Fruit fly (Drosophila melanogaster) whole organism, embryonic: ENCODE measurements around the gene HHEX.

ENCODE experiments used
- Abd-B ChIP-seq: fragments of 200-800 bp; sonication (Bioruptor generic); optimal IDR thresholded peaks from 2 replicates; lab custom pipeline; 2018; ENCODE audit warnings: missing biosample characterization, mild to moderate bottlenecking, missing genetic modification characterization, moderate library complexity
- Antp ChIP-seq: fragments of 200-800 bp; sonication (Bioruptor generic); optimal IDR thresholded peaks from 3 replicates; lab custom pipeline; 2016; ENCODE audit warnings: missing biosample characterization, missing genetic modification characterization
- B-H2 ChIP-seq: fragments of 200-800 bp; sonication (Bioruptor generic); optimal IDR thresholded peaks from 2 replicates; lab custom pipeline; 2018; ENCODE audit warnings: missing biosample characterization, mild to moderate bottlenecking, missing genetic modification characterization
- BtbVII ChIP-seq: fragments of 200-800 bp; sonication (Bioruptor generic); optimal IDR thresholded peaks from 3 replicates; lab custom pipeline; 2017; ENCODE audit warnings: missing biosample characterization, mild to moderate bottlenecking, missing genetic modification characterization
- CG12391 ChIP-seq: fragments of 200-800 bp; sonication (Bioruptor generic); optimal IDR thresholded peaks from 3 replicates; lab custom pipeline; 2018; ENCODE audit warnings: missing biosample characterization, mild to moderate bottlenecking, missing genetic modification characterization, moderate library complexity
- CG13123 ChIP-seq: fragments of 200-800 bp; sonication (Bioruptor generic); optimal IDR thresholded peaks from 2 replicates; lab custom pipeline; 2016; ENCODE audit warnings: missing biosample characterization, missing genetic modification characterization
- CG13624 ChIP-seq: fragments of 200-800 bp; sonication (Bioruptor generic); optimal IDR thresholded peaks from 2 replicates; lab custom pipeline; 2016; ENCODE audit warnings: missing biosample characterization, missing genetic modification characterization
- CG14050 ChIP-seq: fragments of 200-800 bp; sonication (Bioruptor generic); IDR thresholded peaks from 3 replicates; pipeline ENCODE4 v1.3.6; 2022; ENCODE audit warnings: missing biosample characterization, missing genetic modification characterization
- CG16779 ChIP-seq: fragments of 200-800 bp; sonication (Bioruptor generic); IDR thresholded peaks from 2 replicates; pipeline ENCODE4 v1.3.6; 2022; ENCODE audit warnings: missing biosample characterization, missing genetic modification characterization
- CG16815 ChIP-seq: fragments of 200-800 bp; sonication (Bioruptor generic); optimal IDR thresholded peaks from 3 replicates; lab custom pipeline; 2017; ENCODE audit warnings: missing biosample characterization, mild to moderate bottlenecking, missing genetic modification characterization
- CG31388 ChIP-seq: fragments of 200-800 bp; sonication (Bioruptor generic); optimal IDR thresholded peaks from 2 replicates; lab custom pipeline; 2016; ENCODE audit warnings: missing biosample characterization, missing genetic modification characterization
- CG3281 ChIP-seq: fragments of 200-800 bp; sonication (Bioruptor generic); optimal IDR thresholded peaks from 3 replicates; lab custom pipeline; 2017; ENCODE audit warnings: missing biosample characterization, mild to moderate bottlenecking, missing genetic modification characterization
- CG4282 ChIP-seq: fragments of 200-800 bp; sonication (Bioruptor generic); optimal IDR thresholded peaks from 2 replicates; lab custom pipeline; 2016; ENCODE audit warnings: missing biosample characterization, missing genetic modification characterization
- CG4360 ChIP-seq: fragments of 200-800 bp; sonication (Bioruptor generic); IDR thresholded peaks from 2 replicates; pipeline ENCODE4 v1.3.6; 2022; ENCODE audit warnings: missing biosample characterization, missing genetic modification characterization
- CG6765 ChIP-seq: fragments of 200-800 bp; sonication (Bioruptor generic); optimal IDR thresholded peaks from 3 replicates; lab custom pipeline; 2017; ENCODE audit warnings: missing biosample characterization, mild to moderate bottlenecking, missing genetic modification characterization
- CG8924 ChIP-seq: fragments of 200-800 bp; optimal IDR thresholded peaks from 3 replicates; lab custom pipeline; 2019; ENCODE audit warnings: missing biosample characterization, mild to moderate bottlenecking, missing genetic modification characterization, moderate library complexity
- D ChIP-seq, 2 experiments: fragments of 200-800 bp in 1 of 2; fragments of >200 bp in 1 of 2; sonication (Bioruptor generic) in 1 of 2; optimal IDR thresholded peaks; 2 replicates in 1 of 2; 3 replicates in 1 of 2; lab custom pipeline; 2017; ENCODE audit warnings: mild to moderate bottlenecking in 1 of 2, missing biosample characterization in 1 of 2, missing genetic modification characterization in 1 of 2, missing genetic modification reagents in 1 of 2
- Dfd ChIP-seq, 2 experiments: fragments of >200 bp; optimal IDR thresholded peaks; 2 replicates each; lab custom pipeline; 2017; ENCODE audit warnings: missing biosample characterization in 2 of 2, missing genetic modification characterization in 2 of 2
- Dll ChIP-seq: fragments of 200-800 bp; sonication (Bioruptor generic); IDR thresholded peaks from 4 replicates; pipeline ENCODE4 v1.3.6; 2022; ENCODE audit warnings: missing biosample characterization, missing genetic modification characterization; ENCODE audit not compliant: partially characterized antibody
- Dref ChIP-seq: fragments of 200-800 bp; sonication (Bioruptor generic); IDR thresholded peaks from 2 replicates; pipeline ENCODE4 v1.3.6; 2022; ENCODE audit warnings: missing biosample characterization, missing genetic modification characterization
- E2f1 ChIP-seq: fragments of 200-800 bp; sonication (Bioruptor generic); IDR thresholded peaks from 2 replicates; pipeline ENCODE4 v1.3.6; 2022; ENCODE audit warnings: missing biosample characterization, missing genetic modification characterization
- Fer3 ChIP-seq: fragments of 200-800 bp; sonication (Bioruptor generic); optimal IDR thresholded peaks from 2 replicates; lab custom pipeline; 2018; ENCODE audit warnings: missing biosample characterization, mild to moderate bottlenecking, missing genetic modification characterization, moderate library complexity
- Gsc ChIP-seq: fragments of 200-800 bp; sonication (Bioruptor generic); IDR thresholded peaks from 2 replicates; pipeline ENCODE4 v1.3.6; 2022; ENCODE audit warnings: missing biosample characterization, missing genetic modification characterization
- Hr51 ChIP-seq, 2 experiments: fragments of 200-800 bp; sonication (Bioruptor generic); optimal IDR thresholded peaks; 2 replicates in 1 of 2; 3 replicates in 1 of 2; lab custom pipeline; 2016 to 2018; ENCODE audit warnings: missing biosample characterization in 2 of 2, missing genetic modification characterization in 2 of 2, mild to moderate bottlenecking in 1 of 2, moderate library complexity in 1 of 2
- Nf-YB ChIP-seq: fragments of 200-800 bp; sonication (Bioruptor generic); optimal IDR thresholded peaks from 3 replicates; lab custom pipeline; 2019; ENCODE audit warnings: missing biosample characterization, mild to moderate bottlenecking, missing genetic modification characterization, moderate library complexity
- Sry-β ChIP-seq: fragments of 200-800 bp; sonication (Bioruptor generic); optimal IDR thresholded peaks from 2 replicates; lab custom pipeline; 2018; ENCODE audit warnings: missing biosample characterization, mild to moderate bottlenecking, missing genetic modification characterization, moderate library complexity
- Xrp1 ChIP-seq: fragments of 200-800 bp; sonication (Bioruptor generic); IDR thresholded peaks from 2 replicates; pipeline ENCODE4 v1.3.6; 2022; ENCODE audit warnings: missing biosample characterization, missing genetic modification characterization
- al ChIP-seq: fragments of 200-800 bp; sonication (Bioruptor generic); IDR thresholded peaks from 2 replicates; pipeline ENCODE4 v1.3.6; 2022; ENCODE audit warnings: missing biosample characterization, missing genetic modification characterization
- aop ChIP-seq: fragments of 200-800 bp; sonication (Bioruptor generic); IDR thresholded peaks from 2 replicates; pipeline ENCODE4 v1.3.6; 2022; ENCODE audit warnings: missing biosample characterization, missing genetic modification characterization
- az2 ChIP-seq: fragments of 200-800 bp; sonication (Bioruptor generic); optimal IDR thresholded peaks from 3 replicates; lab custom pipeline; 2016; ENCODE audit warnings: missing biosample characterization, missing genetic modification characterization
- bab2 ChIP-seq: fragments of 200-800 bp; sonication (Bioruptor generic); optimal IDR thresholded peaks from 2 replicates; lab custom pipeline; 2016; ENCODE audit warnings: missing biosample characterization, missing genetic modification characterization
- caup ChIP-seq: fragments of 200-800 bp; sonication (Bioruptor generic); optimal IDR thresholded peaks from 3 replicates; lab custom pipeline; 2017; ENCODE audit warnings: missing biosample characterization, mild to moderate bottlenecking, missing genetic modification characterization, moderate library complexity; ENCODE audit not compliant: severe bottlenecking
- ci ChIP-seq: fragments of 200-800 bp; sonication (Bioruptor generic); IDR thresholded peaks from 3 replicates; pipeline ENCODE4 v1.3.6; 2022; ENCODE audit warnings: missing biosample characterization, missing genetic modification characterization
- corto ChIP-seq: fragments of 200-800 bp; sonication (Bioruptor generic); optimal IDR thresholded peaks from 2 replicates; lab custom pipeline; 2016; ENCODE audit warnings: missing biosample characterization, mild to moderate bottlenecking, missing genetic modification characterization, moderate library complexity
- ems ChIP-seq: fragments of 200-800 bp; sonication (Bioruptor generic); optimal IDR thresholded peaks from 3 replicates; lab custom pipeline; 2016; ENCODE audit warnings: missing biosample characterization, missing genetic modification characterization
- gcm2 ChIP-seq: fragments of 200-800 bp; sonication (Bioruptor generic); optimal IDR thresholded peaks from 2 replicates; lab custom pipeline; 2016; ENCODE audit warnings: missing biosample characterization, missing genetic modification characterization
- hbn ChIP-seq: fragments of 200-800 bp; sonication (Bioruptor generic); IDR thresholded peaks from 2 replicates; pipeline ENCODE4 v1.3.6; 2022; ENCODE audit warnings: missing biosample characterization, missing genetic modification characterization; ENCODE audit not compliant: partially characterized antibody
- kay ChIP-seq: fragments of 200-800 bp; sonication (Bioruptor generic); optimal IDR thresholded peaks from 2 replicates; lab custom pipeline; 2016; ENCODE audit warnings: missing biosample characterization, missing genetic modification characterization
- klu ChIP-seq: fragments of 200-800 bp; sonication (Bioruptor generic); IDR thresholded peaks from 2 replicates; pipeline ENCODE4 v1.3.6; 2022; ENCODE audit warnings: missing biosample characterization, missing genetic modification characterization
- mirr ChIP-seq: fragments of 200-800 bp; sonication (Bioruptor generic); optimal IDR thresholded peaks from 3 replicates; lab custom pipeline; 2018; ENCODE audit warnings: missing biosample characterization, mild to moderate bottlenecking, missing genetic modification characterization
- nerfin-2 ChIP-seq: fragments of 200-800 bp; sonication (Bioruptor generic); IDR thresholded peaks from 2 replicates; pipeline ENCODE4 v1.3.6; 2022; ENCODE audit warnings: missing biosample characterization, missing genetic modification characterization; ENCODE audit not compliant: partially characterized antibody
- pb ChIP-seq: fragments of 200-800 bp; sonication (Bioruptor generic); optimal IDR thresholded peaks from 3 replicates; lab custom pipeline; 2016; ENCODE audit warnings: missing biosample characterization, missing genetic modification characterization
- pfk ChIP-seq: fragments of 200-800 bp; sonication (Bioruptor generic); optimal IDR thresholded peaks from 2 replicates; lab custom pipeline; 2018; ENCODE audit warnings: missing biosample characterization, mild to moderate bottlenecking, missing genetic modification characterization, moderate library complexity
- pnt ChIP-seq: fragments of 200-800 bp; sonication (Bioruptor generic); optimal IDR thresholded peaks from 3 replicates; lab custom pipeline; 2016; ENCODE audit warnings: missing biosample characterization, missing genetic modification characterization
- sc ChIP-seq, 3 experiments: fragments of >200 bp in 2 of 3; fragments of 200-800 bp in 1 of 3; sonication (Bioruptor generic) in 1 of 3; optimal IDR thresholded peaks; 2 replicates in 2 of 3; 3 replicates in 1 of 3; lab custom pipeline; 2017; ENCODE audit warnings: mild to moderate bottlenecking in 1 of 3, missing biosample characterization in 1 of 3, missing genetic modification characterization in 1 of 3, missing genetic modification reagents in 1 of 3
- tgo ChIP-seq: fragments of 200-800 bp; sonication (Bioruptor generic); IDR thresholded peaks from 3 replicates; pipeline ENCODE4 v1.3.6; 2022; ENCODE audit warnings: missing biosample characterization, missing genetic modification characterization
- trem ChIP-seq: fragments of 200-800 bp; optimal IDR thresholded peaks from 3 replicates; lab custom pipeline; 2019; ENCODE audit warnings: missing biosample characterization, mild to moderate bottlenecking, missing genetic modification characterization, moderate library complexity
- ttk ChIP-seq: fragments of 200-800 bp; sonication (Bioruptor generic); IDR thresholded peaks from 2 replicates; pipeline ENCODE4 v2.1.2; 2022; ENCODE audit warnings: missing biosample characterization, missing genetic modification characterization
- unc-4 ChIP-seq: fragments of 200-800 bp; sonication (Bioruptor generic); IDR thresholded peaks from 2 replicates; pipeline ENCODE4 v1.3.6; 2022; ENCODE audit warnings: missing biosample characterization, missing genetic modification characterization; ENCODE audit not compliant: partially characterized antibody
- wek ChIP-seq: fragments of 200-800 bp; sonication (Bioruptor generic); optimal IDR thresholded peaks from 3 replicates; lab custom pipeline; 2018; ENCODE audit warnings: missing biosample characterization, mild to moderate bottlenecking, missing genetic modification characterization, moderate library complexity

Gene HHEX

dm6 chr3R:21118784-21119183 lies 38.1 kb upstream of the HHEX start, which contains the start of gene Bdbt (continued):
- peak; percentile 39 for TF ChIP-seq Antp (GFP tag; lab: Kevin White, UChicago)
- no peak for TF ChIP-seq D (optimal IDR thresholded peaks at IDR 0.05; lab: Kevin White, UChicago)
- no peak for TF ChIP-seq D (GFP tag; optimal IDR thresholded peaks at IDR 0.05; lab: Kevin White, UChicago)
- TF ChIP-seq CG13624 (GFP tag; lab: Kevin White, UChicago), result no peak
- TF ChIP-seq wek (GFP tag; lab: Kevin White, UChicago), result no peak
- no peak for TF ChIP-seq corto
- no peak for TF ChIP-seq pfk (GFP tag; lab: Kevin White, UChicago)
- TF ChIP-seq CG13123, result no peak
- no peak for TF ChIP-seq ci (GFP tag; lab: Robert Waterston, UW)
- peak; percentile 53 for TF ChIP-seq unc-4 (GFP tag; lab: Robert Waterston, UW)
- no peak for TF ChIP-seq CG4282 (GFP tag; lab: Kevin White, UChicago)
- TF ChIP-seq Dll, result peak; percentile 60; the same call in 3 of the 4 replicates
- TF ChIP-seq klu (GFP tag; lab: Robert Waterston, UW), result no peak
- TF ChIP-seq CG16815 (GFP tag; lab: Kevin White, UChicago), result peak; percentile 1
- no peak for TF ChIP-seq caup (GFP tag; lab: Kevin White, UChicago)
- TF ChIP-seq aop, result no peak
- peak; percentile 35 for TF ChIP-seq ems (GFP tag; lab: Kevin White, UChicago)
- no peak for TF ChIP-seq BtbVII (GFP tag; lab: Kevin White, UChicago)
- TF ChIP-seq az2 (GFP tag; lab: Kevin White, UChicago), result no peak
- no peak for TF ChIP-seq al
- no peak for TF ChIP-seq bab2 (GFP tag; lab: Kevin White, UChicago)
- no peak for TF ChIP-seq Hr51 (GFP tag; optimal IDR thresholded peaks at IDR 0.05; lab: Kevin White, UChicago)
- no peak for TF ChIP-seq pnt
- no peak for TF ChIP-seq trem (tag; lab: Kevin White, UChicago)
- no peak for TF ChIP-seq tgo (GFP tag; lab: Robert Waterston, UW)
- no peak for TF ChIP-seq CG8924 (tag; lab: Kevin White, UChicago)
- TF ChIP-seq Sry-β (GFP tag; lab: Kevin White, UChicago), result no peak
- TF ChIP-seq kay (GFP tag; lab: Kevin White, UChicago), result no peak
- peak in 1 of 2 experiments; percentile 17 for TF ChIP-seq Dfd (GFP tag; optimal IDR thresholded peaks at IDR 0.05; lab: Kevin White, UChicago)
- TF ChIP-seq CG31388 (GFP tag; lab: Kevin White, UChicago), result no peak
- peak; percentile 9; the same call in 1 of the 2 replicates for TF ChIP-seq Dref (GFP tag; lab: Robert Waterston, UW)
- peak; percentile 25 for TF ChIP-seq Fer3 (tag; lab: Kevin White, UChicago)
- no peak for TF ChIP-seq gcm2 (GFP tag; lab: Kevin White, UChicago)
- no peak for TF ChIP-seq CG16779 (GFP tag; lab: Robert Waterston, UW)
- TF ChIP-seq Xrp1, result no peak
- TF ChIP-seq CG12391, result no peak
- no peak for TF ChIP-seq CG3281 (GFP tag; lab: Kevin White, UChicago)
- no peak for TF ChIP-seq sc (optimal IDR thresholded peaks at IDR 0.05; lab: Kevin White, UChicago)
- TF ChIP-seq sc (GFP tag; optimal IDR thresholded peaks at IDR 0.05; lab: Kevin White, UChicago), result no peak
- no peak for TF ChIP-seq CG14050 (GFP tag; lab: Robert Waterston, UW)
- TF ChIP-seq ttk (GFP tag; lab: Robert Waterston, UW), result no peak
- TF ChIP-seq Nf-YB, result no peak
- no peak for TF ChIP-seq Gsc (GFP tag; lab: Robert Waterston, UW)
- no peak for TF ChIP-seq CG4360 (GFP tag; lab: Robert Waterston, UW)
- no peak for TF ChIP-seq B-H2 (GFP tag; lab: Kevin White, UChicago)
- TF ChIP-seq E2f1 (GFP tag; lab: Robert Waterston, UW), result no peak
- TF ChIP-seq nerfin-2 (GFP tag; lab: Robert Waterston, UW), result peak; percentile 96
- TF ChIP-seq hbn, result 0 out of 2 replicates have a peak, but pooled peaks have one; percentile 22
- TF ChIP-seq mirr (GFP tag; lab: Kevin White, UChicago), result no peak
- no peak for TF ChIP-seq Abd-B (GFP tag; lab: Kevin White, UChicago)
- no peak for TF ChIP-seq CG6765 (GFP tag; lab: Kevin White, UChicago)
- no peak for TF ChIP-seq pb
